Fruit fly (Drosophila melanogaster) whole organism, prepupa: Measurements from ENCODE around the gene RpS10a.

Source experiments
- Blimp-1 ChIP-seq: fragments of 200-800 bp; sonication (Bioruptor generic); optimal IDR thresholded peaks from 3 replicates; lab custom pipeline; 2017; ENCODE audit warnings: missing biosample characterization, missing genetic modification characterization, mild to moderate bottlenecking, moderate library complexity, missing genetic modification reagents
- CG10631 ChIP-seq: fragments of 200-800 bp; sonication (Bioruptor generic); optimal IDR thresholded peaks from 2 replicates; lab custom pipeline; 2016; ENCODE audit warnings: missing biosample characterization, missing genetic modification characterization
- CG10669 ChIP-seq: fragments of 200-800 bp; sonication (Bioruptor generic); optimal IDR thresholded peaks from 3 replicates; lab custom pipeline; 2018; ENCODE audit warnings: missing biosample characterization, mild to moderate bottlenecking, missing genetic modification characterization, moderate library complexity
- CG11294 ChIP-seq: fragments of 200-800 bp; sonication (Bioruptor generic); IDR thresholded peaks from 2 replicates; pipeline ENCODE4 v1.3.6; 2022; ENCODE audit warnings: missing biosample characterization, missing genetic modification characterization
- CG11902 ChIP-seq: fragments of 200-800 bp; sonication (Bioruptor generic); optimal IDR thresholded peaks from 3 replicates; lab custom pipeline; 2016; ENCODE audit warnings: missing biosample characterization, missing genetic modification characterization
- CG1621 ChIP-seq: fragments of 200-800 bp; sonication (Bioruptor generic); optimal IDR thresholded peaks from 3 replicates; lab custom pipeline; 2018; ENCODE audit warnings: missing biosample characterization, mild to moderate bottlenecking, missing genetic modification characterization
- CG16779 ChIP-seq: fragments of 200-800 bp; sonication (Bioruptor generic); optimal IDR thresholded peaks from 3 replicates; lab custom pipeline; 2017; ENCODE audit warnings: missing biosample characterization, mild to moderate bottlenecking, missing genetic modification characterization
- CG3032 ChIP-seq: fragments of 200-800 bp; optimal IDR thresholded peaks from 2 replicates; lab custom pipeline; 2019; ENCODE audit warnings: missing biosample characterization, mild to moderate bottlenecking, missing genetic modification characterization, moderate library complexity
- CG31627 ChIP-seq: fragments of 200-800 bp; sonication (Bioruptor generic); optimal IDR thresholded peaks from 3 replicates; lab custom pipeline; 2016; ENCODE audit warnings: missing biosample characterization, missing genetic modification characterization
- CG32006 ChIP-seq: fragments of 200-800 bp; sonication (Bioruptor generic); optimal IDR thresholded peaks from 3 replicates; lab custom pipeline; 2017; ENCODE audit warnings: missing biosample characterization, mild to moderate bottlenecking, missing genetic modification characterization
- CG6163 ChIP-seq: fragments of 200-800 bp; sonication (Bioruptor generic); IDR thresholded peaks from 3 replicates; pipeline ENCODE4 v1.3.6; 2022; ENCODE audit warnings: missing biosample characterization, missing genetic modification characterization
- CG6792 ChIP-seq: fragments of 200-800 bp; sonication (Bioruptor generic); optimal IDR thresholded peaks from 3 replicates; lab custom pipeline; 2016; ENCODE audit warnings: missing biosample characterization, missing genetic modification characterization
- CG6808 ChIP-seq: fragments of 200-800 bp; sonication (Bioruptor generic); optimal IDR thresholded peaks from 3 replicates; lab custom pipeline; 2017; ENCODE audit warnings: missing biosample characterization, missing genetic modification characterization, mild to moderate bottlenecking, moderate library complexity, missing genetic modification reagents
- CG7368 ChIP-seq: fragments of 200-800 bp; sonication (Bioruptor generic); optimal IDR thresholded peaks from 3 replicates; lab custom pipeline; 2016; ENCODE audit warnings: missing biosample characterization, missing genetic modification characterization
- CG8119 ChIP-seq: fragments of 200-800 bp; sonication (Bioruptor generic); IDR thresholded peaks from 3 replicates; pipeline ENCODE4 v1.3.6; 2022; ENCODE audit warnings: missing biosample characterization, missing genetic modification characterization
- CG8632 ChIP-seq: fragments of 200-800 bp; sonication (Bioruptor generic); optimal IDR thresholded peaks from 3 replicates; lab custom pipeline; 2016; ENCODE audit warnings: missing biosample characterization, missing genetic modification characterization
- Eip75B ChIP-seq: fragments of 200-800 bp; sonication (Bioruptor generic); optimal IDR thresholded peaks from 3 replicates; lab custom pipeline; 2016; ENCODE audit warnings: missing biosample characterization, missing genetic modification characterization
- Ets21C ChIP-seq: fragments of 200-800 bp; sonication (Bioruptor generic); optimal IDR thresholded peaks from 3 replicates; lab custom pipeline; 2016; ENCODE audit warnings: missing biosample characterization, missing genetic modification characterization
- Ets96B ChIP-seq: fragments of 200-800 bp; optimal IDR thresholded peaks from 2 replicates; lab custom pipeline; 2019; ENCODE audit warnings: missing biosample characterization, mild to moderate bottlenecking, missing genetic modification characterization, moderate library complexity
- Gug ChIP-seq: fragments of 200-800 bp; sonication (Bioruptor generic); IDR thresholded peaks from 2 replicates; pipeline ENCODE4 v1.3.6; 2022; ENCODE audit warnings: missing biosample characterization, missing genetic modification characterization
- Hr38 ChIP-seq: sonication (Bioruptor generic); optimal IDR thresholded peaks from 2 replicates; lab custom pipeline; 2016; ENCODE audit warnings: missing biosample characterization, missing genetic modification characterization
- Hr39 ChIP-seq: fragments of 200-800 bp; sonication (Bioruptor generic); optimal IDR thresholded peaks from 2 replicates; lab custom pipeline; 2016; ENCODE audit warnings: missing biosample characterization, missing genetic modification characterization
- Met ChIP-seq: fragments of 200-800 bp; sonication (Bioruptor generic); optimal IDR thresholded peaks from 3 replicates; lab custom pipeline; 2016; ENCODE audit warnings: missing biosample characterization, missing genetic modification characterization
- OdsH ChIP-seq: fragments of 200-800 bp; sonication (Bioruptor generic); optimal IDR thresholded peaks from 3 replicates; lab custom pipeline; 2016; ENCODE audit warnings: missing biosample characterization, missing genetic modification characterization
- Smox ChIP-seq: fragments of 200-800 bp; sonication (Bioruptor generic); optimal IDR thresholded peaks from 3 replicates; lab custom pipeline; 2016; ENCODE audit warnings: missing biosample characterization, missing genetic modification characterization
- Sox102F ChIP-seq: fragments of 200-800 bp; sonication (Bioruptor generic); optimal IDR thresholded peaks from 2 replicates; lab custom pipeline; 2016; ENCODE audit warnings: missing biosample characterization, mild to moderate bottlenecking, missing genetic modification characterization
- Sox14 ChIP-seq: fragments of 200-800 bp; sonication (Bioruptor generic); optimal IDR thresholded peaks from 3 replicates; lab custom pipeline; 2016; ENCODE audit warnings: missing biosample characterization, missing genetic modification characterization
- achi ChIP-seq: fragments of 200-800 bp; sonication (Bioruptor generic); optimal IDR thresholded peaks from 3 replicates; lab custom pipeline; 2016; ENCODE audit warnings: missing biosample characterization, missing genetic modification characterization
- acj6 ChIP-seq: fragments of 200-800 bp; sonication (Bioruptor generic); optimal IDR thresholded peaks from 3 replicates; lab custom pipeline; 2016; ENCODE audit warnings: missing biosample characterization, missing genetic modification characterization
- dac ChIP-seq: fragments of 200-800 bp; sonication (Bioruptor generic); optimal IDR thresholded peaks from 2 replicates; lab custom pipeline; 2017; ENCODE audit warnings: missing biosample characterization, mild to moderate bottlenecking, missing genetic modification characterization
- dsx ChIP-seq: fragments of 200-800 bp; optimal IDR thresholded peaks from 3 replicates; lab custom pipeline; 2019; ENCODE audit warnings: missing biosample characterization, mild to moderate bottlenecking, missing genetic modification characterization, moderate library complexity; ENCODE audit not compliant: poor library complexity, severe bottlenecking
- eg ChIP-seq: fragments of 200-800 bp; sonication (Bioruptor generic); IDR thresholded peaks from 3 replicates; pipeline ENCODE4 v1.3.6; 2022; ENCODE audit warnings: missing biosample characterization, missing genetic modification characterization
- esn ChIP-seq: fragments of 200-800 bp; sonication (Bioruptor generic); optimal IDR thresholded peaks from 2 replicates; lab custom pipeline; 2016; ENCODE audit warnings: missing biosample characterization, mild to moderate bottlenecking, missing genetic modification characterization, moderate library complexity
- fd59A ChIP-seq: fragments of 200-800 bp; sonication (Bioruptor generic); optimal IDR thresholded peaks from 2 replicates; lab custom pipeline; 2017; ENCODE audit warnings: missing biosample characterization, mild to moderate bottlenecking, missing genetic modification characterization, missing genetic modification reagents
- fd85E ChIP-seq: fragments of 200-800 bp; sonication (Bioruptor generic); optimal IDR thresholded peaks from 3 replicates; lab custom pipeline; 2016; ENCODE audit warnings: missing biosample characterization, missing genetic modification characterization
- fkh ChIP-seq: fragments of 200-800 bp; sonication (Bioruptor generic); optimal IDR thresholded peaks from 3 replicates; lab custom pipeline; 2017; ENCODE audit warnings: missing biosample characterization, mild to moderate bottlenecking, missing genetic modification characterization, moderate library complexity
- net ChIP-seq: fragments of 200-800 bp; sonication (Bioruptor generic); optimal IDR thresholded peaks from 3 replicates; lab custom pipeline; 2016; ENCODE audit warnings: missing biosample characterization, missing genetic modification characterization
- pdm3 ChIP-seq: fragments of 200-800 bp; sonication (Bioruptor generic); optimal IDR thresholded peaks from 3 replicates; lab custom pipeline; 2016; ENCODE audit warnings: missing biosample characterization, missing genetic modification characterization
- salr ChIP-seq, 2 experiments: fragments of 200-800 bp; sonication (Bioruptor generic); optimal IDR thresholded peaks; 3 replicates each; lab custom pipeline; 2016 to 2018; ENCODE audit warnings: missing biosample characterization in 2 of 2, missing genetic modification characterization in 2 of 2, mild to moderate bottlenecking in 1 of 2
- spab ChIP-seq: fragments of 200-800 bp; sonication (Bioruptor generic); optimal IDR thresholded peaks from 2 replicates; lab custom pipeline; 2017; ENCODE audit warnings: missing biosample characterization, mild to moderate bottlenecking, missing genetic modification characterization, missing genetic modification reagents
- ss ChIP-seq, 2 experiments: fragments of 200-800 bp; sonication (Bioruptor generic); optimal IDR thresholded peaks; 2 replicates in 1 of 2; 3 replicates in 1 of 2; lab custom pipeline; 2017 to 2018; ENCODE audit warnings: mild to moderate bottlenecking in 2 of 2, missing biosample characterization in 2 of 2, missing genetic modification characterization in 2 of 2, moderate library complexity in 1 of 2
- svp ChIP-seq: fragments of 200-800 bp; sonication (Bioruptor generic); peaks from one replicate; lab custom pipeline; 2016; ENCODE audit warnings: missing biosample characterization, missing genetic modification characterization
- topi ChIP-seq: fragments of 200-800 bp; sonication (Bioruptor generic); optimal IDR thresholded peaks from 3 replicates; lab custom pipeline; 2016; ENCODE audit warnings: missing biosample characterization, missing genetic modification characterization
- vri ChIP-seq: fragments of 200-800 bp; sonication (Bioruptor generic); optimal IDR thresholded peaks from 3 replicates; lab custom pipeline; 2016; ENCODE audit warnings: missing biosample characterization, mild to moderate bottlenecking, missing genetic modification characterization

Gene RpS10a

DNA sequence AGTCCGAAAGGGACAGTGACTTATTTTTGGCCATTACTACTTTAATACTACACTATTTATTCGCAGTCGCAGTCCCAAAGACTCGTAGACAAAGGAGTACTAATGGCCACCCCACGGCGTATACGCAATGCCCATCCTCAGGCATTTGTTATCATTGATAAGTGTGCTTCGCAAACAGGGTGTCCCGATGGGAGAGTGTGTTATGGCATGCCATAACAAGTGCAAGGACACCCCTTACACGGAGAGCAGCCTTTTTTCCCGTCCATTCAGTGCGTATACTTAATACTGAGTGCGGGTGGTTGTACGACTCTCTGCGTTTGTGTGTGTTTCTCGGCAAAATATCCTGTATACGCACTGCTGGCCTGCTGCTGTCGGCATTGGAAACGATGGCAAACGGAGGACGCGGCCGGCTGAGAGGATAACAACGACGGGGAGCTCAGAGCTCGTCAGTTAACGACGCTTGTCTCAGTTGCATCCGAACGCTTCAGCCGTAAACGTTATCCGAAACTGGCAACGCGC is 9.5 kb downstream of the RpS10a start, which contains the start of gene unc80:
Gene unc80, plus strand, starts transcription at position 469 of the 519 bp plus-strand sequence.
- no peak for TF ChIP-seq ss (GFP tag; optimal IDR thresholded peaks at IDR 0.05; lab: Kevin White, UChicago)
- TF ChIP-seq dsx (GFP tag; lab: Kevin White, UChicago), result no peak
- TF ChIP-seq pdm3, result no peak
- no peak for TF ChIP-seq salr (GFP tag; optimal IDR thresholded peaks at IDR 0.05; lab: Kevin White, UChicago)
- TF ChIP-seq CG10631 (GFP tag; lab: Kevin White, UChicago), result no peak
- TF ChIP-seq svp, result no peak
- no peak for TF ChIP-seq CG3032 (tag; lab: Kevin White, UChicago)

dm6 chr3R:27662857-27663256 is 10.3 kb downstream of the RpS10a start:
- TF ChIP-seq Ets96B (tag; lab: Kevin White, UChicago) (no peak), salr (GFP tag; optimal IDR thresholded peaks at IDR 0.05; lab: Kevin White, UChicago) (no peak), Smox (GFP tag; lab: Kevin White, UChicago) (no peak), CG7368 (GFP tag; lab: Kevin White, UChicago) (no peak), vri (GFP tag; lab: Kevin White, UChicago) (no peak), net (GFP tag; lab: Kevin White, UChicago) (no peak), Met (GFP tag; lab: Kevin White, UChicago) (no peak), Sox102F (GFP tag; lab: Kevin White, UChicago) (no peak), CG6163 (GFP tag; lab: Robert Waterston, UW) (no peak), CG6792 (no peak), CG11294 (GFP tag; lab: Robert Waterston, UW) (no peak), Ets21C (GFP tag; lab: Kevin White, UChicago) (no peak), acj6 (GFP tag; lab: Kevin White, UChicago) (no peak), Hr38 (no peak), pdm3 (no peak), Hr39 (GFP tag; lab: Kevin White, UChicago) (no peak)

dm6 chr3R:27677174-27677726 is 24.7 kb downstream of the RpS10a start, which contains the start of gene Hsdl2:
Gene Hsdl2 (plus strand): TSS chr3R:27677522.
- peak; percentile 93 for TF ChIP-seq CG6808
- peak; percentile 86 for TF ChIP-seq spab
- TF ChIP-seq eg (GFP tag; lab: Robert Waterston, UW), result peak; percentile 78
- TF ChIP-seq CG11902 (GFP tag; lab: Kevin White, UChicago), result no peak
- peak; percentile 59 for TF ChIP-seq dsx (GFP tag; lab: Kevin White, UChicago)
- peak; percentile 50 for TF ChIP-seq Sox14
- peak; percentile 44 for TF ChIP-seq Smox (GFP tag; lab: Kevin White, UChicago)
- peak; percentile 81 for TF ChIP-seq net (GFP tag; lab: Kevin White, UChicago)
- peak; percentile 56 for TF ChIP-seq pdm3
- peak; percentile 56 for TF ChIP-seq CG32006 (GFP tag; lab: Kevin White, UChicago)
- no peak for TF ChIP-seq fkh
- peak; percentile 55 for TF ChIP-seq Ets21C (GFP tag; lab: Kevin White, UChicago)
- no peak for TF ChIP-seq esn
- no peak for TF ChIP-seq Hr38
- peak; percentile 53 for TF ChIP-seq Eip75B (GFP tag; lab: Kevin White, UChicago)
- TF ChIP-seq ss (GFP tag; optimal IDR thresholded peaks at IDR 0.05; lab: Kevin White, UChicago), result peak; percentile 94 to 97
- TF ChIP-seq CG10631 (GFP tag; lab: Kevin White, UChicago), result no peak
- peak; percentile 36 for TF ChIP-seq CG31627 (GFP tag; lab: Kevin White, UChicago)
- peak; percentile 64 for TF ChIP-seq topi
- peak; percentile 92 for TF ChIP-seq CG16779 (tag; lab: Kevin White, UChicago)
- TF ChIP-seq CG6792, result peak; percentile 7
- peak; percentile 63 for TF ChIP-seq achi
- no peak for TF ChIP-seq Gug (GFP tag; lab: Robert Waterston, UW)
- peak; percentile 84 for TF ChIP-seq CG10669 (GFP tag; lab: Kevin White, UChicago)
- TF ChIP-seq svp, result peak; percentile 98
- TF ChIP-seq OdsH (GFP tag; lab: Kevin White, UChicago), result no peak
- TF ChIP-seq fd85E (GFP tag; lab: Kevin White, UChicago), result peak; percentile 72
- TF ChIP-seq fd59A, result no peak
- TF ChIP-seq vri (GFP tag; lab: Kevin White, UChicago), result no peak
- TF ChIP-seq CG8632 (GFP tag; lab: Kevin White, UChicago), result no peak
- peak; percentile 76 for TF ChIP-seq CG8119 (GFP tag; lab: Robert Waterston, UW)
- peak; percentile 67 for TF ChIP-seq Ets96B (tag; lab: Kevin White, UChicago)
- TF ChIP-seq dac, result peak; percentile 41
- peak; percentile 80 for TF ChIP-seq CG1621 (tag; lab: Kevin White, UChicago)
- TF ChIP-seq Blimp-1 (GFP tag; lab: Kevin White, UChicago), result peak; percentile 69
- peak; percentile 40 for TF ChIP-seq Met (GFP tag; lab: Kevin White, UChicago)
- TF ChIP-seq CG3032 (tag; lab: Kevin White, UChicago), result no peak
